Fruit fly (Drosophila melanogaster) whole organism, embryonic: ENCODE data around the gene CG7497.
A peak's percentile ranks its signal among the peaks of the same experiment; 100 is the strongest.

Source experiments
- Adf1 ChIP-seq: fragments of 200-800 bp; sonication (Bioruptor generic); IDR thresholded peaks from 2 replicates; pipeline ENCODE4 v1.3.6; 2022; ENCODE audit warnings: missing biosample characterization, missing genetic modification characterization
- B-H1 ChIP-seq: fragments of 200-800 bp; sonication (Bioruptor generic); IDR thresholded peaks from 3 replicates; pipeline ENCODE4 v1.3.6; 2022; ENCODE audit warnings: missing biosample characterization, missing genetic modification characterization
- CG10321 ChIP-seq: fragments of 200-800 bp; sonication (Bioruptor generic); IDR thresholded peaks from 2 replicates; pipeline ENCODE4 v1.3.6; 2022; ENCODE audit warnings: missing biosample characterization, missing genetic modification characterization
- CG10565 ChIP-seq: fragments of 200-800 bp; sonication (Bioruptor generic); optimal IDR thresholded peaks from 3 replicates; lab custom pipeline; 2016; ENCODE audit warnings: missing biosample characterization, mild to moderate bottlenecking, missing genetic modification characterization
- CG11456 ChIP-seq: fragments of 200-800 bp; sonication (Bioruptor generic); IDR thresholded peaks from 3 replicates; pipeline ENCODE4 v1.3.6; 2022; ENCODE audit warnings: missing biosample characterization, missing genetic modification characterization
- CG11504 ChIP-seq: fragments of 200-800 bp; sonication (Bioruptor generic); optimal IDR thresholded peaks from 3 replicates; lab custom pipeline; 2019; ENCODE audit warnings: missing biosample characterization, mild to moderate bottlenecking, missing genetic modification characterization, moderate library complexity
- CG12071 ChIP-seq: fragments of 200-800 bp; sonication (Bioruptor generic); optimal IDR thresholded peaks from 3 replicates; lab custom pipeline; 2018; ENCODE audit warnings: missing biosample characterization, mild to moderate bottlenecking, missing genetic modification characterization
- CG13424 ChIP-seq: fragments of 200-800 bp; sonication (Bioruptor generic); optimal IDR thresholded peaks from 2 replicates; lab custom pipeline; 2019; ENCODE audit warnings: missing biosample characterization, mild to moderate bottlenecking, missing genetic modification characterization, moderate library complexity
- CG1603 ChIP-seq: fragments of 200-800 bp; sonication (Bioruptor generic); optimal IDR thresholded peaks from 2 replicates; lab custom pipeline; 2019; ENCODE audit warnings: missing biosample characterization, mild to moderate bottlenecking, missing genetic modification characterization, moderate library complexity
- CG17912 ChIP-seq: fragments of 200-800 bp; sonication (Bioruptor generic); optimal IDR thresholded peaks from 2 replicates; lab custom pipeline; 2018; ENCODE audit warnings: missing biosample characterization, mild to moderate bottlenecking, missing genetic modification characterization
- CG1792 ChIP-seq: fragments of 200-800 bp; sonication (Bioruptor generic); optimal IDR thresholded peaks from 2 replicates; lab custom pipeline; 2016; ENCODE audit warnings: missing biosample characterization, missing genetic modification characterization
- CG18599 ChIP-seq: fragments of 200-800 bp; sonication (Bioruptor generic); optimal IDR thresholded peaks from 3 replicates; lab custom pipeline; 2017; ENCODE audit warnings: missing biosample characterization, missing genetic modification characterization, mild to moderate bottlenecking, moderate library complexity, missing genetic modification reagents
- CG34422 ChIP-seq: fragments of 200-800 bp; sonication (Bioruptor generic); IDR thresholded peaks from 3 replicates; pipeline ENCODE4 v1.3.6; 2022; ENCODE audit warnings: missing biosample characterization, missing genetic modification characterization
- CG3847 ChIP-seq: fragments of 200-800 bp; sonication (Bioruptor generic); IDR thresholded peaks from 2 replicates; pipeline ENCODE4 v1.3.6; 2022; ENCODE audit warnings: missing biosample characterization, missing genetic modification characterization
- CG4404 ChIP-seq: fragments of 200-800 bp; sonication (Bioruptor generic); IDR thresholded peaks from 2 replicates; pipeline ENCODE4 v1.3.6; 2022; ENCODE audit warnings: missing biosample characterization, missing genetic modification characterization
- CG5245 ChIP-seq: fragments of 200-800 bp; sonication (Bioruptor generic); optimal IDR thresholded peaks from 3 replicates; lab custom pipeline; 2016; ENCODE audit warnings: missing biosample characterization, missing genetic modification characterization
- CG6689 ChIP-seq: fragments of 200-800 bp; sonication (Bioruptor generic); IDR thresholded peaks from 2 replicates; pipeline ENCODE4 v1.3.6; 2022; ENCODE audit warnings: missing biosample characterization, missing genetic modification characterization
- CG6791 ChIP-seq: fragments of 200-800 bp; sonication (Bioruptor generic); IDR thresholded peaks from 3 replicates; pipeline ENCODE4 v1.3.6; 2022; ENCODE audit warnings: missing biosample characterization, missing genetic modification characterization; ENCODE audit not compliant: partially characterized antibody
- Doc2 ChIP-seq: fragments of 200-800 bp; sonication (Bioruptor generic); IDR thresholded peaks from 2 replicates; pipeline ENCODE4 v1.3.6; 2022; ENCODE audit warnings: missing biosample characterization, missing genetic modification characterization
- E2f1 ChIP-seq: fragments of 200-800 bp; sonication (Bioruptor generic); IDR thresholded peaks from 2 replicates; pipeline ENCODE4 v1.3.6; 2022; ENCODE audit warnings: missing biosample characterization, missing genetic modification characterization
- Eip74EF ChIP-seq, 2 experiments: fragments of 200-800 bp in 1 of 2; fragments of >200 bp in 1 of 2; sonication (Bioruptor generic) in 1 of 2; optimal IDR thresholded peaks; 2 replicates each; lab custom pipeline; 2017 to 2019; ENCODE audit warnings: missing biosample characterization in 2 of 2, missing genetic modification characterization in 2 of 2, mild to moderate bottlenecking in 1 of 2, moderate library complexity in 1 of 2
- Ets97D ChIP-seq: fragments of 200-800 bp; sonication (Bioruptor generic); optimal IDR thresholded peaks from 3 replicates; lab custom pipeline; 2016; ENCODE audit warnings: missing biosample characterization, missing genetic modification characterization
- Hr39 ChIP-seq: fragments of >200 bp; optimal IDR thresholded peaks from 2 replicates; lab custom pipeline; 2017
- Meics ChIP-seq: fragments of 200-800 bp; sonication (Bioruptor generic); optimal IDR thresholded peaks from 2 replicates; lab custom pipeline; 2017; ENCODE audit warnings: missing biosample characterization, mild to moderate bottlenecking, missing genetic modification characterization
- NC2β ChIP-seq: fragments of 200-800 bp; sonication (Bioruptor generic); optimal IDR thresholded peaks from 2 replicates; lab custom pipeline; 2016; ENCODE audit warnings: missing biosample characterization, missing genetic modification characterization
- Opbp ChIP-seq: fragments of 200-800 bp; sonication (Bioruptor generic); IDR thresholded peaks from 3 replicates; pipeline ENCODE4 v1.3.6; 2022; ENCODE audit warnings: missing biosample characterization, missing genetic modification characterization; ENCODE audit not compliant: partially characterized antibody
- Optix ChIP-seq: fragments of 200-800 bp; sonication (Bioruptor generic); IDR thresholded peaks from 3 replicates; pipeline ENCODE4 v1.3.6; 2022; ENCODE audit warnings: missing biosample characterization, missing genetic modification characterization
- Poxn ChIP-seq: fragments of 200-800 bp; sonication (Bioruptor generic); IDR thresholded peaks from 2 replicates; pipeline ENCODE4 v1.3.6; 2022; ENCODE audit warnings: missing biosample characterization, missing genetic modification characterization
- Tbp ChIP-seq: fragments of >200 bp; optimal IDR thresholded peaks from 2 replicates; lab custom pipeline; 2018; ENCODE audit warnings: missing biosample characterization, missing genetic modification characterization
- abd-A ChIP-seq: fragments of 200-800 bp; sonication (Bioruptor generic); optimal IDR thresholded peaks from 3 replicates; lab custom pipeline; 2019; ENCODE audit warnings: missing biosample characterization, mild to moderate bottlenecking, missing genetic modification characterization, moderate library complexity
- ac ChIP-seq: fragments of 200-800 bp; sonication (Bioruptor generic); optimal IDR thresholded peaks from 3 replicates; lab custom pipeline; 2017; ENCODE audit warnings: missing biosample characterization, mild to moderate bottlenecking, missing genetic modification characterization
- ash1 ChIP-seq: fragments of 200-800 bp; sonication (Bioruptor generic); optimal IDR thresholded peaks from 2 replicates; lab custom pipeline; 2018; ENCODE audit warnings: missing biosample characterization, mild to moderate bottlenecking, missing genetic modification characterization
- bcd ChIP-seq: fragments of 200-800 bp; sonication (Bioruptor generic); optimal IDR thresholded peaks from 2 replicates; lab custom pipeline; 2017; ENCODE audit warnings: missing biosample characterization, mild to moderate bottlenecking, missing genetic modification characterization
- btn ChIP-seq: fragments of 200-800 bp; sonication (Bioruptor generic); optimal IDR thresholded peaks from 2 replicates; lab custom pipeline; 2016; ENCODE audit warnings: missing biosample characterization, missing genetic modification characterization
- chinmo ChIP-seq: fragments of 200-800 bp; sonication (Bioruptor generic); IDR thresholded peaks from 4 replicates; pipeline ENCODE4 v1.3.6; 2022; ENCODE audit warnings: missing biosample characterization, missing genetic modification characterization; ENCODE audit not compliant: partially characterized antibody
- crp ChIP-seq, 2 experiments: fragments of 200-800 bp; sonication (Bioruptor generic); optimal IDR thresholded peaks; 2 replicates in 1 of 2; 3 replicates in 1 of 2; lab custom pipeline; 2017; ENCODE audit warnings: missing biosample characterization in 2 of 2, missing genetic modification characterization in 2 of 2, mild to moderate bottlenecking in 1 of 2, moderate library complexity in 1 of 2
- dmrt99B ChIP-seq: fragments of 200-800 bp; sonication (Bioruptor generic); optimal IDR thresholded peaks from 2 replicates; lab custom pipeline; 2018; ENCODE audit warnings: missing biosample characterization, mild to moderate bottlenecking, missing genetic modification characterization, moderate library complexity
- gce ChIP-seq: fragments of 200-800 bp; sonication (Bioruptor generic); IDR thresholded peaks from 3 replicates; pipeline ENCODE4 v1.3.6; 2022; ENCODE audit warnings: missing biosample characterization, missing genetic modification characterization
- gsb-n ChIP-seq: fragments of 200-800 bp; sonication (Bioruptor generic); optimal IDR thresholded peaks from 3 replicates; lab custom pipeline; 2018; ENCODE audit warnings: missing biosample characterization, mild to moderate bottlenecking, missing genetic modification characterization
- maf-S ChIP-seq: fragments of 200-800 bp; sonication (Bioruptor generic); optimal IDR thresholded peaks from 2 replicates; lab custom pipeline; 2016; ENCODE audit warnings: missing biosample characterization, missing genetic modification characterization
- phol ChIP-seq: fragments of 200-800 bp; sonication (Bioruptor generic); optimal IDR thresholded peaks from 3 replicates; lab custom pipeline; 2018; ENCODE audit warnings: missing biosample characterization, mild to moderate bottlenecking, missing genetic modification characterization, moderate library complexity
- pita ChIP-seq: fragments of 200-800 bp; sonication (Bioruptor generic); optimal IDR thresholded peaks from 2 replicates; lab custom pipeline; 2017; ENCODE audit warnings: missing biosample characterization, mild to moderate bottlenecking, missing genetic modification characterization
- psq ChIP-seq: fragments of 200-800 bp; sonication (Bioruptor generic); optimal IDR thresholded peaks from 2 replicates; lab custom pipeline; 2017; ENCODE audit warnings: missing biosample characterization, missing genetic modification characterization
- slou ChIP-seq: fragments of 200-800 bp; sonication (Bioruptor generic); optimal IDR thresholded peaks from 3 replicates; lab custom pipeline; 2016; ENCODE audit warnings: missing biosample characterization, missing genetic modification characterization
- ssp ChIP-seq: fragments of 200-800 bp; sonication (Bioruptor generic); IDR thresholded peaks from 2 replicates; pipeline ENCODE4 v1.3.6; 2022; ENCODE audit warnings: missing biosample characterization, missing genetic modification characterization
- ttk ChIP-seq: fragments of 200-800 bp; sonication (Bioruptor generic); IDR thresholded peaks from 2 replicates; pipeline ENCODE4 v2.1.2; 2022; ENCODE audit warnings: missing biosample characterization, missing genetic modification characterization
- yki ChIP-seq: fragments of >200 bp; optimal IDR thresholded peaks from 3 replicates; lab custom pipeline; 2018
- zen ChIP-seq: fragments of 200-800 bp; sonication (Bioruptor generic); optimal IDR thresholded peaks from 3 replicates; lab custom pipeline; 2018; ENCODE audit warnings: missing biosample characterization, mild to moderate bottlenecking, missing genetic modification characterization, moderate library complexity
- zfh1 ChIP-seq: fragments of 200-800 bp; sonication (Bioruptor generic); IDR thresholded peaks from 3 replicates; pipeline ENCODE4 v1.3.6; 2022; ENCODE audit warnings: missing biosample characterization, missing genetic modification characterization

CG7497 gene

DNA sequence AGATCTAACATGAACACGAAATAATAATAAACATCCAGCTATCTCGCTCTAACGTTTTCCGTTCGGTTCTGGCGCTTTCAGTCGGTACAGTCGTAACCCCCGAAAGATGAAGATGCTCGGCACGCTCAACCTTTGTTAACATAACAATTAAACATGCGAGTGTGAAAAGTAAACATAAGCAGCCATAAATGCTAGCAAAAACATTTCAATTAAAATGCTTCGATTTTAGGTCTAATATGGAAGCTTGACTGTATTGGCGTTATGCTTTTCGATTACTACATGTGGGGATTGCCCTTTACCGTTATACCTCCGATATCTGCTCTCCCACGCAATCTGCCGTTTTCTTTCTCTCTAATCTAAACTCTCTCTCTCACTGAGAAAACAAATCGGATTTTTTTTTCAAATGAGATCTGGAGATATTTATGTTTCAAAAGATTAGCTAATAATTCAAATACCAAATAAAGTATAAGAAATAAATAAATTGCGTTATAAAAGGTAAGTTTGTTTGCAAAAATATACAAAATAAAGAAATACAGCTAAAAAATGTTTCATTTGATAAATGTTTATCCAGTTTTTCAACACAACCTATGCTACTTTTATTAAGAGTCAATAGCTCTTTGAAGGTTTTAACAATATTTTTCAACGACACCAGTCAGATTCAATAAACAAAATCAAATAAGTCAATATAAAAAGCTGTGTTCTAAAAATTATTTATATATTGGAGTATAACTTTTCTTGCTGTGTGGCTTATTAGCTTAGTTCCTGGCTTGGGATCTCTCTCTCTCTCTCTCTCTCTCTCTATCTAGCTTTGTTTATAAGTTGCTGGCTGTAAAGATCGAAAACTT is 25.4 kb downstream of the CG7497 start (continued):
- peak; percentile 40 for TF ChIP-seq ac
- TF ChIP-seq CG18599 (GFP tag; lab: Kevin White, UChicago), result peak; percentile 95
- peak; percentile 94 for TF ChIP-seq CG11456 (GFP tag; lab: Robert Waterston, UW)
- TF ChIP-seq E2f1 (GFP tag; lab: Robert Waterston, UW), result peak; percentile 91
- TF ChIP-seq Adf1 (GFP tag; lab: Robert Waterston, UW), result peak; percentile 74
- TF ChIP-seq Opbp (GFP tag; lab: Robert Waterston, UW), result no peak
- TF ChIP-seq Doc2, result peak; percentile 78; the same call in 1 of the 2 replicates
- TF ChIP-seq Tbp (GFP tag; lab: Kevin White, UChicago), result no peak
- peak; percentile 72; the same call in 1 of the 4 replicates for TF ChIP-seq chinmo (GFP tag; lab: Robert Waterston, UW)
- peak; percentile 93 for TF ChIP-seq CG12071 (GFP tag; lab: Kevin White, UChicago)
- TF ChIP-seq CG6791 (GFP tag; lab: Robert Waterston, UW), result no peak
- TF ChIP-seq CG1792, result peak; percentile 77
- peak; percentile 15 for TF ChIP-seq CG17912 (GFP tag; lab: Kevin White, UChicago)
- TF ChIP-seq CG11504, result peak; percentile 77
- TF ChIP-seq B-H1 (GFP tag; lab: Robert Waterston, UW), result peak; percentile 87
- TF ChIP-seq maf-S, result peak; percentile 85
- TF ChIP-seq yki, result no peak
- TF ChIP-seq CG3847 (GFP tag; lab: Robert Waterston, UW), result peak; percentile 91
- peak; percentile 86 for TF ChIP-seq dmrt99B (tag; lab: Kevin White, UChicago)
- peak; percentile 89 for TF ChIP-seq gce
- TF ChIP-seq CG4404 (GFP tag; lab: Robert Waterston, UW), result peak; percentile 76
- TF ChIP-seq NC2β (GFP tag; lab: Kevin White, UChicago), result peak; percentile 84
- TF ChIP-seq pita (GFP tag; lab: Kevin White, UChicago), result no peak
- TF ChIP-seq CG6689 (GFP tag; lab: Robert Waterston, UW), result peak; percentile 90
- peak; percentile 66; the same call in 1 of the 2 replicates for TF ChIP-seq CG10321 (GFP tag; lab: Robert Waterston, UW)
- no peak for TF ChIP-seq Hr39 (lab: Kevin White, UChicago)
- peak; percentile 41 for TF ChIP-seq CG10565 (GFP tag; lab: Kevin White, UChicago)
- TF ChIP-seq crp (GFP tag; optimal IDR thresholded peaks at IDR 0.05; lab: Kevin White, UChicago), result peak in 1 of 2 experiments; percentile 24
- peak; percentile 93 for TF ChIP-seq zfh1 (GFP tag; lab: Robert Waterston, UW)
- peak; percentile 72 for TF ChIP-seq btn (GFP tag; lab: Kevin White, UChicago)
- TF ChIP-seq Eip74EF (GFP tag; optimal IDR thresholded peaks at IDR 0.05; lab: Kevin White, UChicago), result peak in 1 of 2 experiments; percentile 60
- TF ChIP-seq Poxn (GFP tag; lab: Robert Waterston, UW), result peak; percentile 57; the same call in 1 of the 2 replicates
- peak; percentile 91 for TF ChIP-seq CG34422 (GFP tag; lab: Robert Waterston, UW)
- TF ChIP-seq CG1603 (tag; lab: Kevin White, UChicago), result peak; percentile 94
- peak; percentile 89 for TF ChIP-seq ash1 (GFP tag; lab: Kevin White, UChicago)
- TF ChIP-seq bcd (GFP tag; lab: Kevin White, UChicago), result peak; percentile 87
- peak; percentile 69 for TF ChIP-seq CG13424 (tag; lab: Kevin White, UChicago)
- peak; percentile 66 for TF ChIP-seq Ets97D (GFP tag; lab: Kevin White, UChicago)
- peak; percentile 69 for TF ChIP-seq zen
- TF ChIP-seq Optix (GFP tag; lab: Robert Waterston, UW), result peak; percentile 91
- peak; percentile 90 for TF ChIP-seq ttk (GFP tag; lab: Robert Waterston, UW)
- TF ChIP-seq CG5245 (GFP tag; lab: Kevin White, UChicago), result peak; percentile 85
- peak; percentile 78 for TF ChIP-seq abd-A (tag; lab: Kevin White, UChicago)
- TF ChIP-seq slou (GFP tag; lab: Kevin White, UChicago), result peak; percentile 77
- TF ChIP-seq ssp (GFP tag; lab: Robert Waterston, UW), result peak; percentile 81
- peak; percentile 53 for TF ChIP-seq psq (GFP tag; lab: Kevin White, UChicago)
- TF ChIP-seq gsb-n (tag; lab: Kevin White, UChicago), result peak; percentile 85
- TF ChIP-seq Meics, result peak; percentile 89
- TF ChIP-seq phol (tag; lab: Kevin White, UChicago), result peak; percentile 67
